Worm (Caenorhabditis elegans) whole organism, midembryonic: ENCODE measurements around the gene Y54F10BM.20.

Experiments used
- ref-1 ChIP-seq: fragments of 200-800 bp; sonication (Bioruptor generic); conservative IDR thresholded peaks from 2 replicates; pipeline ENCODE4 v1.3.6; 2022; ENCODE audit warnings: missing genetic modification reagents, missing genetic modification characterization, missing compliant biosample characterization
- ztf-29 ChIP-seq: fragments of 200-800 bp; sonication (Bioruptor generic); IDR thresholded peaks from 2 replicates; pipeline ENCODE4 v1.3.6; 2022; ENCODE audit warnings: missing genetic modification reagents, missing genetic modification characterization, missing compliant biosample characterization

DNA sequence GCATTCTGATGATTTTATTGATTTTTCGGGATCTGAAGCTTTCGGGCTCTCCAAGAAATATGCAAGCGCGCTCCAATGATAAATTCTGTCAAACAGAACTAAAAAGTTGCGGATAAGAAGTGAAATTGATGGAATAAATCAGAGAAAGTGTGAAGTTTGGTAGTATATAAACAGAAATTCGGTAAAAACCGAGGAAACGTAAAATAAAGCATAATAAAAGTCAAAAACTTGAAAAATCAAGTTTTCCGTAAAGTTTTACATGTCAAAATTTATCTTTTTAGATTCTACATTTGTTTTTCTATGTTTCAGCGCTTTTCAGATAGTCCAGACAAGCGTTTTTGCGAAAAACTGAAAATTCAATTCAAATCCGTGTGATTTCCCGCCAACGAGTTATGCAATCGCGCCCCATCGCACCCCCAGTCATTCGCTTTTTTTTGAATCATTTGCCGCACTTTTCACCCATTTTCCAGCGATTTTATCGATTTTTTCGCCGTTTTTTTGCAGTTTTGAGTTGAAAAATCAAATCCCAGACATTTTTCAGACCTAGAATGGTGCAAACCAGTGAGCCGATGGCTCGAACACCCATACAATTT lies 23.1 kb downstream of the Y54F10BM.20 start, which contains the start of the genes Y54F10BM.13 and ppm-1.D:
- TF ChIP-seq ztf-29 = no peak
- TF ChIP-seq ref-1 = no peak
